Worm (Caenorhabditis elegans) whole organism, young adult: ENCODE results near the gene ZK637.15.

Experiments
- B0336.3 ChIP-seq: fragments of 200-800 bp; sonication (Bioruptor generic); IDR thresholded peaks from 2 replicates; pipeline ENCODE4 v1.3.6; 2022; ENCODE audit warnings: missing genetic modification characterization, missing compliant biosample characterization
- egl-18 ChIP-seq: fragments of 200-800 bp; sonication (Bioruptor generic); IDR thresholded peaks from 2 replicates; pipeline ENCODE4 v1.3.6; 2022; ENCODE audit warnings: missing genetic modification reagents, missing genetic modification characterization, missing compliant biosample characterization
- egrh-3 ChIP-seq: fragments of 200-800 bp; sonication (Bioruptor generic); IDR thresholded peaks from 2 replicates; pipeline ENCODE4 v1.3.6; 2022; ENCODE audit warnings: missing genetic modification reagents, missing genetic modification characterization, missing compliant biosample characterization
- lin-54 ChIP-seq: fragments of 200-800 bp; sonication (Bioruptor generic); optimal IDR thresholded peaks from 2 replicates; lab custom pipeline; 2018; ENCODE audit warnings: mild to moderate bottlenecking, missing genetic modification characterization, missing compliant biosample characterization
- unc-130 ChIP-seq: sonication (generic microtip); optimal IDR thresholded peaks from 2 replicates; lab custom pipeline; 2016; ENCODE audit warnings: missing genetic modification reagents, missing genetic modification characterization, missing compliant biosample characterization
- zfh-2 ChIP-seq: fragments of 200-800 bp; sonication (Bioruptor generic); conservative IDR thresholded peaks from 2 replicates; pipeline ENCODE4 v1.3.6; 2022; ENCODE audit warnings: missing genetic modification reagents, missing genetic modification characterization, missing compliant biosample characterization

ZK637.15 gene

ce11 chrIII:8962475-8962874 lies 42.6 kb downstream of the ZK637.15 start (continued):
- TF ChIP-seq B0336.3 (GFP tag; lab: Robert Waterston, UW): no peak

DNA sequence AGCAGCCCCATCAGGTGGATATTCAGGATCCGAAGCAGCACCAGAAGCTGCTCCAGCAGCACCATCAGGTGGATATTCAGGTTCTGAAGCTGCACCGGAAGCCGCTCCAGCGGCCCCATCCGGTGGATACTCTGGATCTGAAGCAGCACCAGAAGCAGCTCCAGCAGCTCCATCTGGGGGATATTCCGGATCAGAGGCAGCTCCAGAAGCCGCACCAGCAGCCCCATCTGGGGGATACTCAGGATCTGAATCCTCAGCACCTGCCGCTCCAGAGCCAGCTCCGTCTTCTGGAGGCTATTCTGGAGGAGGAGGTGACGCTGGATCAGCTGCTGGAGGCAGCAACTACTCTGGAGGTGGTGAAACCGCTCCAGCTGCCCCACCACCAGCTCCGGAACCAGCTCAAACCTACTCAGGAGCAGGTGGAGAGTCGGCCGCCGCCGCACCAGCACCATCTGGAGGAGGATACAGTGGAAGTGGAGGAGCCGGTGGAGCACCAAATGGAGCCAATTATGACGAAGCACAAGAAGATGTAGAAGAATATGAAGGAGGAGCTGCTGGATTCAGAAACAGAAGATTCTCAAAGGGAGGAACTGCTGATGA lies 44.9 kb downstream of the ZK637.15 start:
- TF ChIP-seq egrh-3 (GFP tag; lab: Robert Waterston, UW): peak; percentile 94
- TF ChIP-seq egl-18 (GFP tag; lab: Robert Waterston, UW): no peak
- TF ChIP-seq zfh-2: peak; percentile 84

DNA sequence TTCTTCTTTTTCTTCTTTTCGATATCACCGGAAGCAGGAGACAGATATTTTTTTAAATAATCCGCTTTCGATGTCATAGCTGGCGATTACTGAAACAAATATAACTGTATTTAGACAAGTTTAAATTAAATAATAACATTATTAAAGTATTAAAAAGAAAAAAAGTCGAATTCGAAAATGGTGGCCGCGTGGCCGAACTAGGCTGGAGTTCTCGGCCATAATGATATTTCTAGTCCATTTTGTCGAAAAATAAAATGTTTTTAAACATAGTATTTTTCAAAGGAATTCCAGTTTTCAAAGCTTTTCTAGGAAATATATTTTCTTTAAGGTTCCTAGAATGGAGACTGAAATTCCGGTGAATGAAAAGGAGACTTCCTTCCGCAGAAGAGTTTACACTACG lies 47.8 kb downstream of the ZK637.15 start, which contains the start of the genes bud-13 and rpap-2:
TSS of gene bud-13 (minus strand) at position 89 of the 400 bp plus-strand sequence.
TSS of gene rpap-2 (plus strand) at position 329 of the 400 bp plus-strand sequence.
- TF ChIP-seq lin-54: no peak
- TF ChIP-seq unc-130 (GFP tag; lab: Kevin White, UChicago): peak; percentile 26
- TF ChIP-seq, all 124 proteins: peak for 1
